Fruit fly (Drosophila melanogaster) whole organism, pupa: ENCODE data around the gene CG3168.
A peak's percentile ranks its signal among the peaks of the same experiment; 100 is the strongest.

Experiments
- CG10348 ChIP-seq: fragments of 200-800 bp; sonication (Bioruptor generic); IDR thresholded peaks from 2 replicates; pipeline ENCODE4 v1.3.6; 2022; ENCODE audit warnings: missing biosample characterization, missing genetic modification characterization
- CG12605 ChIP-seq: fragments of 200-800 bp; sonication (Bioruptor generic); IDR thresholded peaks from 2 replicates; pipeline ENCODE4 v1.3.6; 2022; ENCODE audit warnings: missing biosample characterization, missing genetic modification characterization
- CG13204 ChIP-seq: fragments of 200-800 bp; sonication (Bioruptor generic); optimal IDR thresholded peaks from 2 replicates; lab custom pipeline; 2018; ENCODE audit warnings: missing biosample characterization, mild to moderate bottlenecking, missing genetic modification characterization, moderate library complexity
- CG14655 ChIP-seq: fragments of 200-800 bp; sonication (Bioruptor generic); optimal IDR thresholded peaks from 3 replicates; lab custom pipeline; 2017; ENCODE audit warnings: mild to moderate bottlenecking, missing biosample characterization, missing genetic modification reagents, missing genetic modification characterization
- CG15710 ChIP-seq: fragments of 200-800 bp; sonication (Bioruptor generic); optimal IDR thresholded peaks from 2 replicates; lab custom pipeline; 2018; ENCODE audit warnings: missing biosample characterization, mild to moderate bottlenecking, missing genetic modification characterization, moderate library complexity
- CG17806 ChIP-seq: fragments of 200-800 bp; sonication (Bioruptor generic); optimal IDR thresholded peaks from 2 replicates; lab custom pipeline; 2018; ENCODE audit warnings: missing biosample characterization, mild to moderate bottlenecking, missing genetic modification characterization, moderate library complexity
- CG32121 ChIP-seq: fragments of 200-800 bp; sonication (Bioruptor generic); IDR thresholded peaks from 2 replicates; pipeline ENCODE4 v1.3.6; 2022; ENCODE audit warnings: missing biosample characterization, missing genetic modification characterization
- CG34367 ChIP-seq: fragments of 200-800 bp; sonication (Bioruptor generic); optimal IDR thresholded peaks from 2 replicates; lab custom pipeline; 2018; ENCODE audit warnings: missing biosample characterization, mild to moderate bottlenecking, missing genetic modification characterization
- CG4496 ChIP-seq: fragments of 200-800 bp; sonication (Bioruptor generic); IDR thresholded peaks from 3 replicates; pipeline ENCODE4 v1.3.6; 2022; ENCODE audit warnings: missing biosample characterization, missing genetic modification characterization
- CG8159 ChIP-seq: fragments of 200-800 bp; sonication (Bioruptor generic); optimal IDR thresholded peaks from 3 replicates; lab custom pipeline; 2018; ENCODE audit warnings: missing biosample characterization, mild to moderate bottlenecking, missing genetic modification characterization, moderate library complexity
- CG8301 ChIP-seq: fragments of 200-800 bp; sonication (Bioruptor generic); optimal IDR thresholded peaks from 2 replicates; lab custom pipeline; 2018; ENCODE audit warnings: missing biosample characterization, mild to moderate bottlenecking, missing genetic modification characterization
- CG9948 ChIP-seq: fragments of 200-800 bp; sonication (Bioruptor generic); optimal IDR thresholded peaks from 2 replicates; lab custom pipeline; 2018; ENCODE audit warnings: missing biosample characterization, mild to moderate bottlenecking, missing genetic modification characterization, moderate library complexity
- D1 ChIP-seq: fragments of 200-800 bp; sonication (Bioruptor generic); optimal IDR thresholded peaks from 2 replicates; lab custom pipeline; 2018; ENCODE audit warnings: missing biosample characterization, mild to moderate bottlenecking, missing genetic modification characterization, moderate library complexity
- EcR ChIP-seq: fragments of 200-800 bp; sonication (Bioruptor generic); optimal IDR thresholded peaks from 3 replicates; lab custom pipeline; 2019; ENCODE audit warnings: missing biosample characterization, missing genetic modification characterization, mild to moderate bottlenecking, moderate library complexity, missing genetic modification reagents
- Ets98B ChIP-seq: fragments of 200-800 bp; sonication (Bioruptor generic); IDR thresholded peaks from 2 replicates; pipeline ENCODE4 v1.3.6; 2022; ENCODE audit warnings: missing biosample characterization, missing genetic modification characterization
- Pif1A ChIP-seq: fragments of 200-800 bp; sonication (Bioruptor generic); optimal IDR thresholded peaks from 3 replicates; lab custom pipeline; 2016; ENCODE audit warnings: missing biosample characterization, missing genetic modification characterization
- Pif1B ChIP-seq: fragments of 200-800 bp; sonication (Bioruptor generic); optimal IDR thresholded peaks from 3 replicates; lab custom pipeline; 2016; ENCODE audit warnings: missing biosample characterization, missing genetic modification characterization
- Snoo ChIP-seq: fragments of 200-800 bp; sonication (Bioruptor generic); optimal IDR thresholded peaks from 3 replicates; lab custom pipeline; 2017; ENCODE audit warnings: missing biosample characterization, mild to moderate bottlenecking, missing genetic modification characterization, inconsistent platforms
- fd96Ca ChIP-seq: fragments of 200-800 bp; sonication (Bioruptor generic); IDR thresholded peaks from 3 replicates; pipeline ENCODE4 v1.3.6; 2022; ENCODE audit warnings: missing biosample characterization, missing genetic modification characterization
- gl ChIP-seq: fragments of 200-800 bp; sonication (Bioruptor generic); optimal IDR thresholded peaks from 2 replicates; lab custom pipeline; 2018; ENCODE audit warnings: missing biosample characterization, mild to moderate bottlenecking, missing genetic modification characterization
- rn ChIP-seq: fragments of 200-800 bp; sonication (Bioruptor generic); IDR thresholded peaks from 2 replicates; pipeline ENCODE4 v1.3.6; 2022; ENCODE audit warnings: missing biosample characterization, missing genetic modification characterization

Gene CG3168

DNA sequence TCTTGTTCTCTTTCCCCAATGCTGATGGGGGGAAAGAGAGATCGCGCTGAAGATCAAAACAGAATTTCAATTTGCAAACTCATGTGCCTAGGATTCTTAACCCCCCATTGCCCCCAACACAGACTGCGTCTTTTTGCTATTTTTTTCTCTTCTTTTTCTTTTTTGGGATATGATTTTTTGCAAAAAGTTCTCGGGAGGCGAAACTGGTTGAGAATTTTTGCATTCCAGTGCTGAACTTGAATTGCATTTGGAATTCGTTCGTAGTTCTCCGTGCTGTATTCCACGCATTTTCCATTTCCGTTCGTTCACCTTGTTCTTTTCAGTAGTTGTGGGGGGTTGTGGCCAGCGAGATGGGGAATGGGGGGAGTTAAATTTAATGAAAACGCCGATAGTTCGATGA, 31.6 kb downstream of the CG3168 start:
- TF ChIP-seq Pif1A (GFP tag; lab: Kevin White, UChicago) (peak; percentile 27), EcR (GFP tag; lab: Kevin White, UChicago) (peak; percentile 94), CG13204 (GFP tag; lab: Kevin White, UChicago) (peak; percentile 54), Ets98B (GFP tag; lab: Robert Waterston, UW) (peak; percentile 35; the same call in 1 of the 2 replicates), fd96Ca (peak; percentile 50; the same call in 1 of the 3 replicates), CG12605 (GFP tag; lab: Robert Waterston, UW) (peak; percentile 79), Snoo (tag; lab: Kevin White, UChicago) (no peak), D1 (tag; lab: Kevin White, UChicago) (no peak), CG14655 (GFP tag; lab: Kevin White, UChicago) (peak; percentile 64), CG15710 (tag; lab: Kevin White, UChicago) (peak; percentile 36), CG9948 (tag; lab: Kevin White, UChicago) (peak; percentile 50), CG8301 (tag; lab: Kevin White, UChicago) (peak; percentile 41), CG8159 (tag; lab: Kevin White, UChicago) (peak; percentile 54), CG10348 (no peak), CG34367 (tag; lab: Kevin White, UChicago) (peak; percentile 55), CG4496 (GFP tag; lab: Robert Waterston, UW) (peak; percentile 44; the same call in 1 of the 3 replicates), rn (no peak), CG17806 (tag; lab: Kevin White, UChicago) (peak; percentile 57), CG32121 (GFP tag; lab: Robert Waterston, UW) (0 out of 2 replicates have a peak, but pooled peaks have one; percentile 21), gl (tag; lab: Kevin White, UChicago) (peak; percentile 76), Pif1B (GFP tag; lab: Kevin White, UChicago) (peak; percentile 18)
- TF ChIP-seq, all 21 proteins: peak for 17

DNA sequence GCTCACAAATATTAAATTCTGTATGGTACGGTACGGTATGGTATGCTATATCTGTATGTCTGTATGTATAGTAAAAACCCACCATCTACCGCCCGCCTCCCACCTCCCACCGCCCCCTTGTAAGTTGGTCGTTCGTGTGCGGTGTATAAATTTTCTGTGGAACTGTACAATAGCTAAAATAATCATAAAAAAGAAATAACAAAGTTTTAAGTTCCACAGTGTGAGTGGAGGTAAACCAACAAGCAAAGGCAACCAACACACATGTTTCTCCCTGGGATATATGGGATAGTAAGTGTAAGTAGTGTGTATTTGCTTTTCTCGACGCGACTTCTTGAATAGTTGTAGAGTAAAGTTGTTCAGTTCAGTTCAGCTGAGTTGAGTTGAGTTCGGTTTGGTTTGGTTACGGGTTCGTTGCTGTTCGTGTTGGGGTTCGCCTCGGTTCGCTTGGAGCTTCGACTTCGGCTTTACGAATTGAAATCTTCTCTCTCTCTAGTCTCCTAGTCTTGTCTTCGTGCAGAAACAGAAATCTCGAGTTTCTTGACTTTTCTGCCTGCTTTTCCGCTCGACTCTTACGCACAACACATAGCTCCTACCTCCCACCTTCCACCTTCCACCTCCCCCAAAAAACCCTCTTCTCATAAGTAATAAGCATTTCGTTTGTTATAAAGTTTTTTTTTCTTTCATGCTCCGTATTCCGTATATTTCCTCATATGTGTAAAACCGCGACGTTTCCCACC, 33.0 kb downstream of the CG3168 start:
- TF ChIP-seq EcR (GFP tag; lab: Kevin White, UChicago) (peak; percentile 78), CG34367 (tag; lab: Kevin White, UChicago) (no peak)
- TF ChIP-seq, all 21 proteins: peak for 1

DNA sequence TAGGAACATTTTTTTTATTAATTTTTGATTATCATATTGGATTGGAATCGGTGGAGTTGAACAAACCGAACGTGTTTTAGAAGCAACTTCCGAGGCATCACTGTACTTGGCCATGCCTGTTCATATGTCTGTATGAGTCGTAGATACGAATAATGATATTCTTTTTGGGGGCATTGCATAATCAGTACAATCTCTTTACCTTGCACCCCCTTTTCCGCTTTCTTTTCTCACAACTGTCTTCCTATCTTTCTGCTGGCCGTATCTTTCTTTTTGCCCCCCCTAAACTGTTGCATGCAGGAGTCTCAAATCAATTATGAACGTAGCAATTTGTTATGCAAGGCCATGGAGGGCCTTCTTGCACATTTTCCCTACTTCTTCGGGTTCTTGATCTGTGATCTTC, 33.9 kb downstream of the CG3168 start:
- TF ChIP-seq CG15710 (tag; lab: Kevin White, UChicago) (no peak), gl (tag; lab: Kevin White, UChicago) (no peak), rn (no peak), CG4496 (GFP tag; lab: Robert Waterston, UW) (no peak), CG14655 (GFP tag; lab: Kevin White, UChicago) (no peak), CG32121 (GFP tag; lab: Robert Waterston, UW) (no peak)

DNA sequence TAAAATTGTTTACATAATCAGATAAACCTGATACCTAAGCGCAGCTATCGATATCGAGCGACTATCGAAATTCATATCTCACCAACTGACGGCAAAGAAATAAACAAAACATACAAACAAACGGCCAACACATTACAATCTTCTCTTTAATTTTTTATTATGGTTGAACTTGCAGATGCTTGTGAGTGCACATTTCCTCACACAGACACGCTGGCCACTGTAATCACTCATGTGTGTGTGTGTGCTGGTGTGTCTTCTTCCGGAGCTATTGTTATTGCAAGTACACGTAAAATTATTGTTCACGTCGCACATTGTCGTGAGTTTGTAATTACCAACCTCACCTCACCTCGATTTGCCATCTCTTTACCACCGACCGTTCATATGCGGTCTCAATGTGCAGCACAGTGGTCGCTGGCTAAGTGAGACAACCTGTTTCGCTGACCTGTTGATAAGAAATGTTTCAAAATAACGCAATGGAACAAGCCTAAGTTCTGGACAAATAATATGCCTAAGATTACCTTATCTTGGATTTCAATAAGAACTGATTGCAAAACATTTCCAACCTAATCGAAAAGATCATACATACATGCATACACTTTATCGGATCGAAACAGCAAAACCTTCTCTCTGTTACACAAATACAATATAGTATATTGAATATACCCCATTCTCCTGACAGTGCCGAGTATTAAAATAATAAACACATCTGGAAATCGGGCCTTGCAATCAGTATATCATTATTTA, 34.6 kb downstream of the CG3168 start:
- TF ChIP-seq CG17806 (tag; lab: Kevin White, UChicago) (peak; percentile 25), CG14655 (GFP tag; lab: Kevin White, UChicago) (peak; percentile 65), CG12605 (GFP tag; lab: Robert Waterston, UW) (no peak), CG13204 (GFP tag; lab: Kevin White, UChicago) (no peak), Pif1B (GFP tag; lab: Kevin White, UChicago) (peak; percentile 28), CG32121 (GFP tag; lab: Robert Waterston, UW) (peak; percentile 30; the same call in 1 of the 2 replicates), Snoo (tag; lab: Kevin White, UChicago) (peak; percentile 8), CG9948 (tag; lab: Kevin White, UChicago) (peak; percentile 23), CG34367 (tag; lab: Kevin White, UChicago) (peak; percentile 16), fd96Ca (peak; percentile 60; the same call in 1 of the 3 replicates), EcR (GFP tag; lab: Kevin White, UChicago) (no peak), CG8301 (tag; lab: Kevin White, UChicago) (peak; percentile 27), D1 (tag; lab: Kevin White, UChicago) (no peak), Ets98B (GFP tag; lab: Robert Waterston, UW) (no peak), rn (no peak), CG15710 (tag; lab: Kevin White, UChicago) (peak; percentile 24), gl (tag; lab: Kevin White, UChicago) (peak; percentile 3), Pif1A (GFP tag; lab: Kevin White, UChicago) (peak; percentile 22), CG8159 (tag; lab: Kevin White, UChicago) (peak; percentile 21), CG4496 (GFP tag; lab: Robert Waterston, UW) (peak; percentile 49; the same call in 2 of the 3 replicates), CG10348 (no peak)

DNA sequence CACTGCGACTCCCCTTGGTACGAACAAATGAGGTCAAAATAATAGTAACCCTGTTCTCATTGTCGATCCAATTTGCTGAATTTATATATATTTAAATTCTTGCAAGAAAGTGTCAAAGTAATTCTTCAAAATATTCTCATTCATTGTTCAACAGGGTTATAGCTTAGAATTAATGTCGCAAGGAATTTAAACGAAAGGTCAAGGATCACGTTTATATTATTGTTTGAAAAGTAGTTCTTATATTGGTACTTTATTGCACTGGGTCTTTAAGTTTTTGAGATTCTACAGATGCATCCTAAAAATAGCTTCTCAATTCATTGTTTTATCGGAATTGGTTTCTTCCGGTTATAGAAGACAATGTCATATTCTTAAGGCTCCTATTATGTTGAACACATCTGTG, 35.8 kb downstream of the CG3168 start:
- TF ChIP-seq CG9948 (tag; lab: Kevin White, UChicago) (peak; percentile 52), D1 (tag; lab: Kevin White, UChicago) (no peak), EcR (GFP tag; lab: Kevin White, UChicago) (no peak), gl (tag; lab: Kevin White, UChicago) (no peak), Pif1A (GFP tag; lab: Kevin White, UChicago) (peak; percentile 51), CG8301 (tag; lab: Kevin White, UChicago) (peak; percentile 49), CG17806 (tag; lab: Kevin White, UChicago) (peak; percentile 28), CG14655 (GFP tag; lab: Kevin White, UChicago) (peak; percentile 65), CG15710 (tag; lab: Kevin White, UChicago) (peak; percentile 53), Pif1B (GFP tag; lab: Kevin White, UChicago) (peak; percentile 16), CG34367 (tag; lab: Kevin White, UChicago) (peak; percentile 33), CG8159 (tag; lab: Kevin White, UChicago) (peak; percentile 63)
